Worm (Caenorhabditis elegans): ENCODE results near the gene K02C4.2.
A peak's percentile ranks its signal among the peaks of the same experiment; 100 is the strongest.

Gene K02C4.2

ce11 chrII:8075324-8075810 is at the start of gene K02C4.2 (continued):
- peak; percentile 55 for TF ChIP-seq C38D4.7 (GFP tag; optimal IDR thresholded peaks at IDR 0.05)
- TF ChIP-seq unc-55 (GFP tag; optimal IDR thresholded peaks at IDR 0.05), result no peak
- no peak for TF ChIP-seq ahr-1 (tag; optimal IDR thresholded peaks at IDR 0.05)
- TF ChIP-seq madf-2 (tag; optimal IDR thresholded peaks at IDR 0.05), result no peak
- TF ChIP-seq ref-2 (tag; optimal IDR thresholded peaks at IDR 0.05), result peak; percentile 59
- TF ChIP-seq che-1 (tag; optimal IDR thresholded peaks at IDR 0.05), result peak; percentile 71
- no peak for TF ChIP-seq pag-3 (tag; optimal IDR thresholded peaks at IDR 0.05; ENCODE audit: borderline replicate concordance)
- TF ChIP-seq ceh-34 (tag; optimal IDR thresholded peaks at IDR 0.05), result peak; percentile 52
- no peak for TF ChIP-seq hlh-8 (tag; optimal IDR thresholded peaks at IDR 0.05)
- TF ChIP-seq ama-1 (optimal IDR thresholded peaks at IDR 0.05), result no peak
- peak; percentile 57 for TF ChIP-seq hlh-13 (GFP tag; optimal IDR thresholded peaks at IDR 0.05)
- TF ChIP-seq nhr-11 (tag; optimal IDR thresholded peaks at IDR 0.05), result no peak
- TF ChIP-seq nfya-1 (tag; optimal IDR thresholded peaks at IDR 0.05), result peak; percentile 51
- peak; percentile 48 for TF ChIP-seq C08G9.2 (tag; optimal IDR thresholded peaks at IDR 0.05)
- TF ChIP-seq ceh-6 (GFP tag; optimal IDR thresholded peaks at IDR 0.05), result peak; percentile 78
- TF ChIP-seq pros-1 (tag; optimal IDR thresholded peaks at IDR 0.05), result no peak
- peak; percentile 45 for TF ChIP-seq T23F11.4 (GFP tag; optimal IDR thresholded peaks at IDR 0.05)

DNA sequence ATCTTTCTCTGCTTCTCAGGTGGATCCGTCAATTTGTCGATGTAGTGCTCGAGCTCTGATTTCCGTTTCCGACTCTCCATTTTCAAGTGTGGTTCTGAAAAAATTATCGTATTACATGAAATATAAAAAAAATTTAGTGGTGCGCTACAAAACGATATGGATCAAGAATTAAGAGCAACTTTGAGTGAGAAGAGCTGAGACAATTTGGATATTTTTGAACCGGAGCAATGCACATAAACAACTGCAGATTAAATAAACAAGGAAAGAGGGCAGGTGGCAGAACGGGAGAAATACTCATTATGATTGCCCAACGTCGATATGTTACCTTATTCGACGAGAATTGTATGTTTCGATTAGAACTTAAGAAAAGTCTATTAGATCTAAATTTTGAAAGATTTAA is 47.9 kb upstream of the K02C4.2 start, which contains the start of gene swsn-7:
TSS of gene swsn-7 (minus strand) at position 101 of the 400 bp plus-strand sequence.
- TF ChIP-seq fax-1 (tag; optimal IDR thresholded peaks at IDR 0.05) (no peak), T23F11.4 (GFP tag; optimal IDR thresholded peaks at IDR 0.05) (no peak), hlh-30 (tag; optimal IDR thresholded peaks at IDR 0.05; ENCODE audit: insufficient read depth) (no peak), che-1 (tag; optimal IDR thresholded peaks at IDR 0.05) (no peak), unc-3 (GFP tag; conservative IDR thresholded peaks at IDR 0.05) (no peak), unc-3 (tag; optimal IDR thresholded peaks at IDR 0.05) (no peak), fkh-6 (tag; optimal IDR thresholded peaks at IDR 0.05) (no peak), madf-2 (tag; optimal IDR thresholded peaks at IDR 0.05) (no peak), pqm-1 (tag; optimal IDR thresholded peaks at IDR 0.05) (no peak), ama-1 (optimal IDR thresholded peaks at IDR 0.05) (no peak), lin-11 (tag; optimal IDR thresholded peaks at IDR 0.05) (no peak), pha-2 (tag; optimal IDR thresholded peaks at IDR 0.05) (no peak), rnt-1 (tag; optimal IDR thresholded peaks at IDR 0.05) (no peak), pros-1 (tag; optimal IDR thresholded peaks at IDR 0.05) (no peak), mec-3 (tag; optimal IDR thresholded peaks at IDR 0.05; ENCODE audit: borderline replicate concordance) (no peak), sox-4 (tag; optimal IDR thresholded peaks at IDR 0.05) (no peak), ceh-34 (tag; optimal IDR thresholded peaks at IDR 0.05) (no peak), nhr-11 (tag; optimal IDR thresholded peaks at IDR 0.05) (no peak), hlh-15 (tag; optimal IDR thresholded peaks at IDR 0.05) (no peak), unc-42 (tag; optimal IDR thresholded peaks at IDR 0.05) (no peak), ceh-45 (GFP tag; IDR thresholded peaks at IDR 0.05) (no peak)

DNA sequence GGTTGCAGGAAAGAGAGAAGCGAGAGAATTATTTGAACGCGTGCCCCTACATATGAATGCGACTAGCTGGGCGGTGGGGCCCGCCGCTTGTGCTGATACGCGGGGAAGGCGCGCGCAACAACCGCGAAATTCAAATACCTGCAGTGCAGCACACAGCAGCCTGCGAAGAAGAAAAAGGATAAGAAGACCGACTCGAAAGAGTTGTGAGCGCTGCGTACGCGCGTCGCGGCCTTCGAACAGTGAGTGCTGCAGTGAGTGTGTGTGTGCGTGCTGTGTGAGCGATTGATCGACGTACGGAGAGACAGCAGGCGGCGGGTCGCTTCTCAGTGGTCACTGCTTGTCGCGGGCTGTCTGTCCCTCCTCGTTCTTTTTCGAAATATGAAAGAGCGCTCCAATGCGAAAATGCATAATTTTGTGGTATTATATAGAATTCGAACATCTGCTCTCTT is 47.3 kb upstream of the K02C4.2 start:
- TF ChIP-seq hlh-15 (tag; optimal IDR thresholded peaks at IDR 0.05) (no peak), ceh-34 (tag; optimal IDR thresholded peaks at IDR 0.05) (peak; percentile 94), lim-6 (tag; optimal IDR thresholded peaks at IDR 0.05) (peak; percentile 45), fax-1 (tag; optimal IDR thresholded peaks at IDR 0.05) (peak; percentile 9), ceh-24 (tag; optimal IDR thresholded peaks at IDR 0.05) (no peak), ceh-30 (tag; optimal IDR thresholded peaks at IDR 0.05) (no peak), che-1 (tag; optimal IDR thresholded peaks at IDR 0.05) (peak; percentile 52), hlh-8 (tag; optimal IDR thresholded peaks at IDR 0.05) (peak; percentile 46), ttx-3 (tag; optimal IDR thresholded peaks at IDR 0.05) (no peak), elt-4 (tag; optimal IDR thresholded peaks at IDR 0.05) (no peak), unc-3 (GFP tag; conservative IDR thresholded peaks at IDR 0.05) (no peak), unc-3 (tag; optimal IDR thresholded peaks at IDR 0.05) (no peak), sox-2 (GFP tag; IDR thresholded peaks at IDR 0.05) (no peak; the same call in 1 of the 2 replicates), dmd-4 (tag; optimal IDR thresholded peaks at IDR 0.05; ENCODE audit: borderline replicate concordance) (no peak), pqm-1 (tag; optimal IDR thresholded peaks at IDR 0.05) (peak; percentile 36), pat-9 (tag; optimal IDR thresholded peaks at IDR 0.05) (peak; percentile 54), ahr-1 (tag; optimal IDR thresholded peaks at IDR 0.05) (no peak), ceh-9 (tag; optimal IDR thresholded peaks at IDR 0.05) (no peak), dve-1 (tag; optimal IDR thresholded peaks at IDR 0.05) (peak; percentile 81), eyg-1 (tag; optimal IDR thresholded peaks at IDR 0.05) (peak; percentile 39), unc-86 (tag; optimal IDR thresholded peaks at IDR 0.05) (peak; percentile 29), ceh-2 (tag; optimal IDR thresholded peaks at IDR 0.05) (peak; percentile 44), mec-3 (tag; optimal IDR thresholded peaks at IDR 0.05; ENCODE audit: borderline replicate concordance) (no peak), nhr-11 (tag; optimal IDR thresholded peaks at IDR 0.05) (no peak), nfya-1 (tag; optimal IDR thresholded peaks at IDR 0.05) (peak; percentile 90), sox-4 (tag; optimal IDR thresholded peaks at IDR 0.05) (peak; percentile 40), ama-1 (optimal IDR thresholded peaks at IDR 0.05) (no peak), T23F11.4 (GFP tag; optimal IDR thresholded peaks at IDR 0.05) (peak; percentile 71), pax-1 (tag; optimal IDR thresholded peaks at IDR 0.05) (no peak), lin-11 (tag; optimal IDR thresholded peaks at IDR 0.05) (no peak), K09A11.1 (tag; optimal IDR thresholded peaks at IDR 0.05; ENCODE audit: insufficient read depth) (no peak)
